Worm (Caenorhabditis elegans): ENCODE data around the gene nhr-134.
"Not testable (repeated sequence)": the region's sequence is repeated elsewhere in the genome, so short reads cannot be mapped to it uniquely, and the experiment has no call there.

The nhr-134 gene

ce11 chrV:2249310-2249709, 18.3 kb downstream of the nhr-134 start, which contains the start of gene cyp-33C6:
TSS of gene cyp-33C6 (minus strand) at chrV:2249410.
- TF ChIP-seq him-1 (tag; optimal IDR thresholded peaks at IDR 0.05) (no peak), W03F9.2 (tag; optimal IDR thresholded peaks at IDR 0.05) (no peak), dao-5 (tag; optimal IDR thresholded peaks at IDR 0.05) (no peak)

DNA sequence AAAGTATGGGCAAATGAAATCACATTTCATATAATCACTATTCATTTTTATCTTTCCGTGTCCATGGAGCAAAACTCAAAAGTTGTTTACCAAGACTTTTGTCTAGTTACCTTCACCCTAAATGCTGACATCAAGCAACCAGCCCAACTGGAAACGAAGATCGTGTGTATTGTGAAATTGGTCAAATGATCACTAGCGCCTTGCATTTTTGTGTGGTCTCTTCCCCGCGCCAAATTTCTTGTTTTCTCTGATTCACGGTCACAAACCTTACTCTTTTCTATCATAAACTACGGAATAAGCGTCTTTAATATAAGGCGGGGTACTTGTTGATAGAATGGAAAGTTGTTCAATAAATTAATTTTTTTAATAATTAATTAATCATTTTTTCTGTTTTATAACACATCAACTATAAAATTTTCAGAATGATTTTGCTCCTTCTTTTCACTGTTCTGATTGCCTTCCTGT, 19.1 kb downstream of the nhr-134 start, which contains the start of gene cyp-33C7:
cyp-33C7 (plus strand) TSS at position 415 of the 465 bp plus-strand sequence.
- TF ChIP-seq W03F9.2 (tag; optimal IDR thresholded peaks at IDR 0.05) (no peak), dao-5 (tag; optimal IDR thresholded peaks at IDR 0.05) (no peak), him-1 (tag; optimal IDR thresholded peaks at IDR 0.05) (no peak)

DNA sequence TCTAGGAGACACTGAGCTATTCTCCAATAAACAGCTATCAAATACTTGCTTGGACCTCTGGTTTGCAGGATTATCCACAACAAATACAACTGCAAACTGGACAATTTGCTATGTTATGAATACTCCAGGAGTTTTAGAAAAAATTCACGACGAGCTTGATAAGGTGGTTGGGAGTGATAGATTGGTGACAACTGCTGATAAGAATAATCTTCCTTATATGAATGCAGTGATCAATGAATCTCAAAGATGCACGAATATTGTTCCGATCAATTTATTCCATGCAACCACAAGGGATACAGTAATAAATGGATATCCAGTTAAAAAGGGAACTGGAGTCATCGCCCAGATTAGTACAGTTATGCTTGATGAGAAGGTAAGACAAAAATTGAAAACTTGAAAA, 20.8 kb downstream of the nhr-134 start:
- TF ChIP-seq dao-5 (tag; optimal IDR thresholded peaks at IDR 0.05) (no peak), W03F9.2 (tag; optimal IDR thresholded peaks at IDR 0.05) (no peak), him-1 (tag; optimal IDR thresholded peaks at IDR 0.05) (no peak)

DNA sequence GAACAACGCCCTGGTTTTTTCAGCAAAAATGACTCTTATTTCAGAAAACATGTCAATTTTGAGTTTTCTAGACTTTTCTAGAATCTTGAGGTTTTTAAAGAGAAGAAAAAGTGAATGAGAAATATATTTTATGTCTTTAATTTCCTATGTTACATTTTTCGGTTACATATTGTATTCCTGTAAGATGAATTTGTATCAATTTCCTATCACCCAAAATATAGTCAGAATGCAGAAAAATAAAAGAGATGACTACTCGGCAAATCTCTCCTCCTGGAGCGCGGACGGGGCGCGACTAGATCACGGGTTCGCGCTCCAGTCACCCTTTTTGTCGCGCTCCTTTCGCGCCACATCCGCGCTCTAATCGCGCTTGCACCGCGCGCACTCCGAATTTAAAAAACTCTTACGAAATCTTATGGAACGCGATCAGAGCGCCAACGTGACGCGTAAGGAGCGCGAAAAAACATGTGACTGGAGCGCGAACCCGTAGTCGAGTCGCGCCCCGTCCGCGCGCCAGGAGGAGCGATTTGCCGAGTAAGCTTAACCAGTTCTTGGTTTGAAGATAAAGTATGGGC, 23.6 kb downstream of the nhr-134 start, which contains the start of gene str-253:
str-253 (minus strand) TSS at position 51 of the 572 bp plus-strand sequence.
- TF ChIP-seq W03F9.2 (tag; optimal IDR thresholded peaks at IDR 0.05): no peak
- TF ChIP-seq him-1 (tag; optimal IDR thresholded peaks at IDR 0.05): no peak
- TF ChIP-seq dao-5 (tag; optimal IDR thresholded peaks at IDR 0.05): no peak

DNA sequence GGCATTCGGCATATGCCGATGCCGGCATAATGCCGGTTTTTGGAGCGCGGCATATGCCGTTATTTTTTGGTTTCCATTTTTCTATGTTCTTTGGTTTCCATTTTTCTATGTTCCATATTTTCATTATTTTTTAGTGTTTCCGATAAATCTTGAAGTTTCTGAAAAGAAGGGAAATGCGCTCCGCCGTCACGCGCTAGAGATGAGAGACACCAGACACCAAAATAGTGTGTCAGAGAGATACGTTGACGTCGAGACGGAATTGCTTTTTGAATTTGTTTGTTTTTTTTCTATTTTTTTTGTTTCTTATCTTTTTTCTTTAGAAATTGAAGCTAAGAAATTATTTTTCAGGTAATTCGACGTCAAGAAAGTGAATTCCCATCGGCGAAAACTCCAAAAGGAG, 24.2 kb downstream of the nhr-134 start, which contains the start of gene F41B5.1:
F41B5.1 (plus strand) TSS at position 343 of the 400 bp plus-strand sequence.
- TF ChIP-seq W03F9.2, dao-5, him-1 (tag; optimal IDR thresholded peaks at IDR 0.05): not testable (repeated sequence)

DNA sequence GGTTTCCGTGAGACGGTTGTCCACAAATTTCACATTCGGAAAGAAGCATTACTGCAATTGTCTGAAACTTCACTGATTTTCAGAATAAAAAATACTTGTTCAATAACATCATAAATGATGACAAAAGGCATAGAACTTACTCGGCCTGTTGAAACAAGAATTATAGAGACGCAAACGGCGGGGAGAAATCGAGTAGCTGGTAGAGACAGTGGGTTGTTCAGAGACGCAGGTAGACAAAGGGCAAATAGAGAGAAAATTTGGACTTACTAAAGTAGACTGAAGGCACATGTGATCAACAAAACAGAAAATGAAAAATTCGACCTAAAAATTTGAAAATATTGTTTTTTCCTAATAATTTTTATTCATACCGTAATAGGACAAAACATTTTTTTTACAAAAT, 28.7 kb downstream of the nhr-134 start, which contains the start of gene nhr-182:
nhr-182 (minus strand) TSS at position 178 of the 400 bp plus-strand sequence.
- no peak for TF ChIP-seq W03F9.2 (tag; optimal IDR thresholded peaks at IDR 0.05)
- no peak for TF ChIP-seq him-1 (tag; optimal IDR thresholded peaks at IDR 0.05)
- no peak for TF ChIP-seq dao-5 (tag; optimal IDR thresholded peaks at IDR 0.05)

DNA sequence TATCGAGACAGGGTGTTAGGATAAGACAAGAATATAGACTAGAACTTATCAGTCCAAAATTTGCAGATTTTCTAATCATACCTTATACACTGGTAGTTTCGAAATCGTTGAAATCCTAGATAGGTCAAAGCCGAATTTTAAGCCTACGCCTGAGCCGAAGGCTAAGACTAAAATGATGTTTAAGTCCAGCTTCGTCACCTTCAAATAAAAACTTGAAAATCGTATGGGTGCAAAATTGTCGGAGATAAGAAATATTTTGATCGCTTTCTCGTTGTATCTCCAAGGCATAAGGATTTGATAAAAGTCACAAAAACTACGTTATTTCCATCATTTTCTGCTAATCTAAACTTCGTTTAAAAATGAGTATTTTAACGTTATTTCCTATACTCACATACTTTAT, 29.6 kb downstream of the nhr-134 start, which contains the start of gene F41B5.12:
F41B5.12 (plus strand) TSS at position 301 of the 400 bp plus-strand sequence.
- no peak for TF ChIP-seq dao-5 (tag; optimal IDR thresholded peaks at IDR 0.05)

ce11 chrV:2264455-2264854, 33.4 kb downstream of the nhr-134 start, which contains the start of gene nhr-183:
TSS of gene nhr-183 (minus strand) at chrV:2264634.
- TF ChIP-seq him-1 (tag; optimal IDR thresholded peaks at IDR 0.05): no peak
- TF ChIP-seq dao-5 (tag; optimal IDR thresholded peaks at IDR 0.05): no peak
- no peak for TF ChIP-seq W03F9.2 (tag; optimal IDR thresholded peaks at IDR 0.05)

ce11 chrV:2264925-2265324, 33.9 kb downstream of the nhr-134 start:
- TF ChIP-seq dao-5 (tag; optimal IDR thresholded peaks at IDR 0.05): no peak
- TF ChIP-seq W03F9.2 (tag; optimal IDR thresholded peaks at IDR 0.05): no peak
- TF ChIP-seq him-1 (tag; optimal IDR thresholded peaks at IDR 0.05): no peak

ce11 chrV:2266958-2267357, 35.9 kb downstream of the nhr-134 start, which contains the start of gene nhr-275:
TSS of gene nhr-275 (minus strand) at chrV:2267058.
- no peak for TF ChIP-seq W03F9.2 (tag; optimal IDR thresholded peaks at IDR 0.05)
- no peak for TF ChIP-seq him-1 (tag; optimal IDR thresholded peaks at IDR 0.05)
- TF ChIP-seq dao-5 (tag; optimal IDR thresholded peaks at IDR 0.05): no peak

- TF ChIP-seq W03F9.2 (tag; optimal IDR thresholded peaks at IDR 0.05) (no peak), dao-5 (tag; optimal IDR thresholded peaks at IDR 0.05) (no peak), him-1 (tag; optimal IDR thresholded peaks at IDR 0.05) (no peak)
These were observed 40.7 kb downstream of the nhr-134 start, which contains the start of gene Y5H2A.1 for ce11 chrV:2271750-2272149. TSS of gene Y5H2A.1 (minus strand) at chrV:2271850.

DNA sequence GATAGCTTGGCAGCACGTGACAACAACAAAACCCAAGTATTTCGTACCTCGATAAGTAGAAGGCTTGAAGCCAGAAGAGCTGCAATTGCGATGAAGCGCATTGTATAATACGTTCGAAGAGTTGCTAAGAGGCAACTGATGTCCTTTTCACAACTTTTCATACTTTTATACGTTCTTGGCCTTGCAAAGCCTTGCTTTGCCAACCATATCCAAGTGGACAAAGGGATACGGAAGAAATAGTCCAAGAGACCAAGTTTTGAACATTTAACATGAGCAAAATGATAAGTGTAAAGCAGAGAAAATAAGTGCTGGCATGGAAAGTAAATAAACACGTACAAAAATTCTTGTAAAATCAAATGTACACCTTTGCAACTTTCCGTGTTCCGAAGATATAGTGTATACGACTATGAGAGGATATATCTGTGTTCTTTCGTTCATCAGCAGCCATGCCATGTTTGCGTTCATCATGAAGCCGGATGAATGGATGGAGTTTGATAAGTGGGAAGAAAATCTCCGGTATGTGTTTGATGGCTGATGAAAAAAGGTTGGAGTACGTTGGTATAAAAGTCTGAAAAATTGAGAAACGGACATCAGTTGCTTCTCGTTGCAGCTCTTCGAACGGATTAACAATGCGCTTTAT, 43.4 kb downstream of the nhr-134 start, which contains the start of the genes Y5H2A.4 and abu-4:
Y5H2A.4 (minus strand) TSS at position 101 of the 640 bp plus-strand sequence.
abu-4 (plus strand) TSS at position 590 of the 640 bp plus-strand sequence.
- no peak for TF ChIP-seq him-1 (tag; optimal IDR thresholded peaks at IDR 0.05)
- no peak for TF ChIP-seq dao-5 (tag; optimal IDR thresholded peaks at IDR 0.05)
- no peak for TF ChIP-seq W03F9.2 (tag; optimal IDR thresholded peaks at IDR 0.05)

ce11 chrV:2277260-2277659, 46.2 kb downstream of the nhr-134 start:
- TF ChIP-seq him-1 (tag; optimal IDR thresholded peaks at IDR 0.05) (no peak), dao-5 (tag; optimal IDR thresholded peaks at IDR 0.05) (no peak), W03F9.2 (tag; optimal IDR thresholded peaks at IDR 0.05) (no peak)

DNA sequence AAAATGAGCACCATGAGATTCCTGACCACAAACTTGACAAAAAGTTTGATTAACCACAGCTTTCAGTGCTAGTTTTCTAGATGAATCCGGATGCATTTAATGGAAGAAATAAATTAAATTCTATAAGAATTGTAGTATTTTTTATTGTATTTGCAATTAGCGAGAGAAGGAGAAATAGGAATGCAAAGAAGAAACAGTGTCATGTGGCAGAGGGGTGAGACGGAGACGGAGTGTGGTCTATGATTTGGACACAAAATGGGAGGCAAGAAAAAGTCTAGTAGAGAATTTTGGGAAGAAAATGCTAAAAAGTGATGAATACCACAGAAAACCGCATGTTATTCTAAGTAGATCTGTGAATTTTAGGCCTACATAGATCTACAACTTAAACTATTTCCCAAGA, 47.0 kb downstream of the nhr-134 start, which contains the start of gene nhr-59:
nhr-59 (minus strand) TSS at position 214 of the 400 bp plus-strand sequence.
- TF ChIP-seq dao-5 (tag; optimal IDR thresholded peaks at IDR 0.05) (no peak), him-1 (tag; optimal IDR thresholded peaks at IDR 0.05) (no peak), W03F9.2 (tag; optimal IDR thresholded peaks at IDR 0.05) (no peak)

Measured in whole organism, L4/young adult.